Fruit fly (Drosophila melanogaster) whole organism, embryonic: ENCODE results near the gene Adat1.
A peak's percentile ranks its signal among the peaks of the same experiment; 100 is the strongest.

Experiments used
- Bteb2 ChIP-seq: fragments of 200-800 bp; sonication (Bioruptor generic); optimal IDR thresholded peaks from 2 replicates; lab custom pipeline; 2016; ENCODE audit warnings: missing biosample characterization, missing genetic modification characterization
- CG10209 ChIP-seq: fragments of 200-800 bp; sonication (Bioruptor generic); optimal IDR thresholded peaks from 3 replicates; lab custom pipeline; 2017; ENCODE audit warnings: missing biosample characterization, mild to moderate bottlenecking, missing genetic modification characterization, missing genetic modification reagents
- CG11696 ChIP-seq: fragments of 200-800 bp; sonication (Bioruptor generic); IDR thresholded peaks from 2 replicates; pipeline ENCODE4 v1.3.6; 2022; ENCODE audit warnings: missing biosample characterization, missing genetic modification characterization
- CG12155 ChIP-seq: fragments of 200-800 bp; sonication (Bioruptor generic); optimal IDR thresholded peaks from 3 replicates; lab custom pipeline; 2016; ENCODE audit warnings: missing biosample characterization, missing genetic modification characterization
- CG13123 ChIP-seq: fragments of 200-800 bp; sonication (Bioruptor generic); optimal IDR thresholded peaks from 2 replicates; lab custom pipeline; 2016; ENCODE audit warnings: missing biosample characterization, missing genetic modification characterization
- CG13894 ChIP-seq: fragments of 200-800 bp; sonication (Bioruptor generic); optimal IDR thresholded peaks from 3 replicates; lab custom pipeline; 2018; ENCODE audit warnings: missing biosample characterization, mild to moderate bottlenecking, missing genetic modification characterization, moderate library complexity
- CG15011 ChIP-seq: fragments of 200-800 bp; sonication (Bioruptor generic); optimal IDR thresholded peaks from 3 replicates; lab custom pipeline; 2018; ENCODE audit warnings: missing biosample characterization, mild to moderate bottlenecking, missing genetic modification characterization
- CG17359 ChIP-seq: fragments of 200-800 bp; sonication (Bioruptor generic); optimal IDR thresholded peaks from 3 replicates; lab custom pipeline; 2018; ENCODE audit warnings: missing biosample characterization, mild to moderate bottlenecking, missing genetic modification characterization, moderate library complexity
- CG2116 ChIP-seq: fragments of 200-800 bp; sonication (Bioruptor generic); optimal IDR thresholded peaks from 3 replicates; lab custom pipeline; 2018; ENCODE audit warnings: missing biosample characterization, mild to moderate bottlenecking, missing genetic modification characterization
- CG2678 ChIP-seq: fragments of 200-800 bp; sonication (Bioruptor generic); optimal IDR thresholded peaks from 3 replicates; lab custom pipeline; 2019; ENCODE audit warnings: missing biosample characterization, mild to moderate bottlenecking, missing genetic modification characterization, moderate library complexity
- CG30020 ChIP-seq: fragments of 200-800 bp; optimal IDR thresholded peaks from 2 replicates; lab custom pipeline; 2019; ENCODE audit warnings: missing biosample characterization, mild to moderate bottlenecking, missing genetic modification characterization, moderate library complexity
- CG3065 ChIP-seq: fragments of 200-800 bp; sonication (Bioruptor generic); optimal IDR thresholded peaks from 2 replicates; lab custom pipeline; 2016; ENCODE audit warnings: missing biosample characterization, missing genetic modification characterization
- CG4360 ChIP-seq: fragments of 200-800 bp; sonication (Bioruptor generic); IDR thresholded peaks from 2 replicates; pipeline ENCODE4 v1.3.6; 2022; ENCODE audit warnings: missing biosample characterization, missing genetic modification characterization
- CG4424 ChIP-seq: fragments of 200-800 bp; sonication (Bioruptor generic); optimal IDR thresholded peaks from 3 replicates; lab custom pipeline; 2016; ENCODE audit warnings: missing biosample characterization, missing genetic modification characterization
- CG5953 ChIP-seq: fragments of 200-800 bp; sonication (Bioruptor generic); IDR thresholded peaks from 2 replicates; pipeline ENCODE4 v1.3.6; 2022; ENCODE audit warnings: missing biosample characterization, missing genetic modification characterization
- CG7357 ChIP-seq: fragments of 200-800 bp; sonication (Bioruptor generic); IDR thresholded peaks from 3 replicates; pipeline ENCODE4 v1.3.6; 2022; ENCODE audit warnings: missing biosample characterization, missing genetic modification characterization
- CG7372 ChIP-seq: fragments of 200-800 bp; sonication (Bioruptor generic); IDR thresholded peaks from 2 replicates; pipeline ENCODE4 v1.3.6; 2022; ENCODE audit warnings: missing biosample characterization, missing genetic modification characterization
- CG7786 ChIP-seq: fragments of 200-800 bp; sonication (Bioruptor generic); optimal IDR thresholded peaks from 2 replicates; lab custom pipeline; 2016; ENCODE audit warnings: missing biosample characterization, missing genetic modification characterization
- CG8359 ChIP-seq: fragments of 200-800 bp; sonication (Bioruptor generic); optimal IDR thresholded peaks from 2 replicates; lab custom pipeline; 2017; ENCODE audit warnings: missing biosample characterization, mild to moderate bottlenecking, missing genetic modification characterization, borderline replicate concordance
- CG9727 ChIP-seq: fragments of 200-800 bp; sonication (Bioruptor generic); optimal IDR thresholded peaks from 3 replicates; lab custom pipeline; 2017; ENCODE audit warnings: missing biosample characterization, mild to moderate bottlenecking, missing genetic modification characterization
- CG9797 ChIP-seq: fragments of 200-800 bp; sonication (Bioruptor generic); optimal IDR thresholded peaks from 3 replicates; lab custom pipeline; 2018; ENCODE audit warnings: missing biosample characterization, mild to moderate bottlenecking, missing genetic modification characterization
- Drgx ChIP-seq: fragments of 200-800 bp; sonication (Bioruptor generic); IDR thresholded peaks from 2 replicates; pipeline ENCODE4 v1.3.6; 2022; ENCODE audit warnings: missing biosample characterization, missing genetic modification characterization
- E2f1 ChIP-seq: fragments of 200-800 bp; sonication (Bioruptor generic); IDR thresholded peaks from 2 replicates; pipeline ENCODE4 v1.3.6; 2022; ENCODE audit warnings: missing biosample characterization, missing genetic modification characterization
- Jarid2 ChIP-seq: fragments of 200-800 bp; sonication (Bioruptor generic); optimal IDR thresholded peaks from 3 replicates; lab custom pipeline; 2017; ENCODE audit warnings: mild to moderate bottlenecking, missing biosample characterization, missing genetic modification reagents, missing genetic modification characterization
- Mrtf ChIP-seq: fragments of 200-800 bp; sonication (Bioruptor generic); IDR thresholded peaks from 3 replicates; pipeline ENCODE4 v1.3.6; 2022; ENCODE audit warnings: missing biosample characterization, missing genetic modification characterization
- Myb ChIP-seq: fragments of 200-800 bp; sonication (Bioruptor generic); optimal IDR thresholded peaks from 2 replicates; lab custom pipeline; 2016; ENCODE audit warnings: missing biosample characterization, missing genetic modification characterization
- Nf-YC ChIP-seq: fragments of 200-800 bp; optimal IDR thresholded peaks from 3 replicates; lab custom pipeline; 2019; ENCODE audit warnings: missing biosample characterization, mild to moderate bottlenecking, missing genetic modification characterization, moderate library complexity
- Oli ChIP-seq: fragments of 200-800 bp; sonication (Bioruptor generic); optimal IDR thresholded peaks from 2 replicates; lab custom pipeline; 2018; ENCODE audit warnings: missing biosample characterization, mild to moderate bottlenecking, missing genetic modification characterization, moderate library complexity
- Scr ChIP-seq: fragments of 200-800 bp; sonication (Bioruptor generic); IDR thresholded peaks from 2 replicates; pipeline ENCODE4 v1.3.6; 2022; ENCODE audit warnings: missing biosample characterization, missing genetic modification characterization; ENCODE audit not compliant: partially characterized antibody
- Sox102F ChIP-seq: fragments of 200-800 bp; sonication (Bioruptor generic); optimal IDR thresholded peaks from 2 replicates; lab custom pipeline; 2018; ENCODE audit warnings: missing biosample characterization, mild to moderate bottlenecking, missing genetic modification characterization, moderate library complexity
- Ssrp ChIP-seq: fragments of 200-800 bp; sonication (Bioruptor generic); optimal IDR thresholded peaks from 2 replicates; lab custom pipeline; 2018; ENCODE audit warnings: missing biosample characterization, mild to moderate bottlenecking, missing genetic modification characterization, moderate library complexity
- TFAM ChIP-seq: fragments of 200-800 bp; sonication (Bioruptor generic); optimal IDR thresholded peaks from 2 replicates; lab custom pipeline; 2017; ENCODE audit warnings: missing biosample characterization, missing genetic modification characterization, inconsistent platforms
- Tbp ChIP-seq: fragments of >200 bp; optimal IDR thresholded peaks from 2 replicates; lab custom pipeline; 2018; ENCODE audit warnings: missing biosample characterization, missing genetic modification characterization
- Usf ChIP-seq: fragments of 200-800 bp; sonication (Bioruptor generic); optimal IDR thresholded peaks from 2 replicates; lab custom pipeline; 2017; ENCODE audit warnings: missing genotype, missing biosample characterization, missing genetic modification characterization
- bigmax ChIP-seq: fragments of 200-800 bp; sonication (Bioruptor generic); optimal IDR thresholded peaks from 2 replicates; lab custom pipeline; 2018; ENCODE audit warnings: missing biosample characterization, mild to moderate bottlenecking, missing genetic modification characterization
- cg ChIP-seq: fragments of 200-800 bp; sonication (Bioruptor generic); optimal IDR thresholded peaks from 3 replicates; lab custom pipeline; 2019; ENCODE audit warnings: missing biosample characterization, mild to moderate bottlenecking, missing genetic modification characterization, moderate library complexity
- chm ChIP-seq: fragments of 200-800 bp; sonication (Bioruptor generic); IDR thresholded peaks from 2 replicates; pipeline ENCODE4 v1.3.6; 2022; ENCODE audit warnings: missing biosample characterization, missing genetic modification characterization
- chn ChIP-seq: fragments of 200-800 bp; sonication (Bioruptor generic); optimal IDR thresholded peaks from 2 replicates; lab custom pipeline; 2016; ENCODE audit warnings: missing biosample characterization, missing genetic modification characterization
- cwo ChIP-seq: fragments of 200-800 bp; sonication (Bioruptor generic); optimal IDR thresholded peaks from 3 replicates; lab custom pipeline; 2017; ENCODE audit warnings: missing biosample characterization, missing genetic modification characterization, mild to moderate bottlenecking, moderate library complexity, missing genetic modification reagents
- da ChIP-seq: fragments of 200-800 bp; sonication (Bioruptor generic); optimal IDR thresholded peaks from 2 replicates; lab custom pipeline; 2016; ENCODE audit warnings: missing biosample characterization, missing genetic modification characterization
- gfzf ChIP-seq: fragments of 200-800 bp; sonication (Bioruptor generic); optimal IDR thresholded peaks from 2 replicates; lab custom pipeline; 2016; ENCODE audit warnings: missing biosample characterization, mild to moderate bottlenecking, missing genetic modification characterization, moderate library complexity
- kni ChIP-seq: fragments of 200-800 bp; sonication (Bioruptor generic); optimal IDR thresholded peaks from 3 replicates; lab custom pipeline; 2017; ENCODE audit warnings: mild to moderate bottlenecking, missing biosample characterization, missing genetic modification reagents, missing genetic modification characterization
- nom ChIP-seq: fragments of 200-800 bp; sonication (Bioruptor generic); optimal IDR thresholded peaks from 2 replicates; lab custom pipeline; 2017; ENCODE audit warnings: missing biosample characterization, missing genetic modification characterization, mild to moderate bottlenecking, moderate library complexity, missing genetic modification reagents
- sc ChIP-seq, 3 experiments: fragments of >200 bp in 2 of 3; fragments of 200-800 bp in 1 of 3; sonication (Bioruptor generic) in 1 of 3; optimal IDR thresholded peaks; 2 replicates in 2 of 3; 3 replicates in 1 of 3; lab custom pipeline; 2017; ENCODE audit warnings: mild to moderate bottlenecking in 1 of 3, missing biosample characterization in 1 of 3, missing genetic modification characterization in 1 of 3, missing genetic modification reagents in 1 of 3
- schlank ChIP-seq: fragments of 200-800 bp; sonication (Bioruptor generic); optimal IDR thresholded peaks from 2 replicates; lab custom pipeline; 2018; ENCODE audit warnings: missing biosample characterization, mild to moderate bottlenecking, missing genetic modification characterization
- slp2 ChIP-seq: fragments of 200-800 bp; sonication (Bioruptor generic); optimal IDR thresholded peaks from 2 replicates; lab custom pipeline; 2016; ENCODE audit warnings: missing biosample characterization, missing genetic modification characterization
- sna ChIP-seq: fragments of 200-800 bp; sonication (Bioruptor generic); IDR thresholded peaks from 2 replicates; pipeline ENCODE4 v1.3.6; 2022; ENCODE audit warnings: missing biosample characterization, missing genetic modification characterization; ENCODE audit not compliant: partially characterized antibody
- zfh2 ChIP-seq: fragments of 200-800 bp; sonication (Bioruptor generic); optimal IDR thresholded peaks from 2 replicates; lab custom pipeline; 2016; ENCODE audit warnings: missing biosample characterization, missing genetic modification characterization

Adat1 gene

DNA sequence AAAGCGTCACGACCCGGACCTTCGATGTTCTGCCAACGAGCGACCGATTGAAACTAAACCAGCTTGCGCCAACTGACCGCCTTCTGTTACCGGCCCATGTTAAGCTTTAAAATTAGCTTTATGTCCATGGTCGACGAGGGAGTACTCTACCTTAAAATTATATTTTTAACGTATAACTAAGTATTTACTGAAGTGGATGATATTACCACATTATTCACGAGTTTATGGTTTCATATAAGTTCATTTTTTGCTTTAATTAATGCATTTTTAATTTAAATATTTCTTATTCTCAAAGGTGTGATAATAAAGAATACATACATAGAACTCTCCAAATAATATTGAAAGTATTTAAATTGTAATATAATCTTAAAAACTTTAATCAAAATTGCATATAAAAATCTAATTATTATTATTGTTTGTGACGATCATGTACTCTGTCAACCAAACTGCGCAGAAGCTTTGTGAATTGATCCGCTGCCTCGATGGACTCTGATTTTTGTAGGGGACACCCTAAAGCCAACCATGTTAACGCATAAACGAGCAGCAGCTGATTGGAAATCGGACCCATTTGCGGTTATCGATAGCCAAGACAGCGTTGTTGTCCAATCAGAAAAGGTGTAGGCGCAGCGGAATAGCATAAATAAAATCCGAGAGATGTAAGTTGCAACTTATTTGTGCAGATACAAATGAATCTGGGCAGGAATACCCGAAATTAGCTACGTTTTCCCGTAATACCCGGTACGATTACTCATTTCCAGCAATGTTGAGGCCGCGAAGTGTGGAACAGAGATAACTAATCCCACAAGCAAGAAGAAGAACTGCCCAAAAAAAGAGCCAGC, 30.9 kb downstream of the Adat1 start, which contains the start of the genes CG9008 and p38b (continued):
- TF ChIP-seq CG9727 (GFP tag; lab: Kevin White, UChicago) (peak; percentile 89), CG8359 (GFP tag; lab: Kevin White, UChicago) (peak; percentile 42), CG17359 (tag; lab: Kevin White, UChicago) (peak; percentile 69), bigmax (GFP tag; lab: Kevin White, UChicago) (no peak), Usf (peak; percentile 71), CG12155 (peak; percentile 73), CG3065 (GFP tag; lab: Kevin White, UChicago) (peak; percentile 27), E2f1 (peak; percentile 60), CG4360 (GFP tag; lab: Robert Waterston, UW) (no peak), CG13123 (GFP tag; lab: Kevin White, UChicago) (peak; percentile 2), CG30020 (tag; lab: Kevin White, UChicago) (peak; percentile 65), Sox102F (peak; percentile 80), zfh2 (GFP tag; lab: Kevin White, UChicago) (peak; percentile 41), CG9797 (peak; percentile 8), sna (GFP tag; lab: Robert Waterston, UW) (no peak), CG7372 (GFP tag; lab: Robert Waterston, UW) (no peak; the same call in 1 of the 2 replicates), Oli (tag; lab: Kevin White, UChicago) (peak; percentile 87), Tbp (no peak), CG7786 (GFP tag; lab: Kevin White, UChicago) (no peak), CG7357 (GFP tag; lab: Robert Waterston, UW) (peak; percentile 39; the same call in 1 of the 3 replicates), da (no peak), CG13894 (tag; lab: Kevin White, UChicago) (peak; percentile 48), CG10209 (peak; percentile 88), nom (GFP tag; lab: Kevin White, UChicago) (peak; percentile 59), CG4424 (GFP tag; lab: Kevin White, UChicago) (peak; percentile 75), Ssrp (peak; percentile 87), chn (GFP tag; lab: Kevin White, UChicago) (peak; percentile 21), Bteb2 (no peak), Nf-YC (peak; percentile 90), Drgx (GFP tag; lab: Robert Waterston, UW) (no peak), Jarid2 (no peak), CG11696 (no peak), gfzf (GFP tag; lab: Kevin White, UChicago) (peak; percentile 58), CG2116 (GFP tag; lab: Kevin White, UChicago) (peak; percentile 74), sc (optimal IDR thresholded peaks at IDR 0.05; lab: Kevin White, UChicago) (no peak), sc (GFP tag; optimal IDR thresholded peaks at IDR 0.05; lab: Kevin White, UChicago) (peak; percentile 65), Myb (no peak), cg (GFP tag; lab: Kevin White, UChicago) (no peak), cwo (peak; percentile 80), CG15011 (GFP tag; lab: Kevin White, UChicago) (no peak), chm (GFP tag; lab: Robert Waterston, UW) (no peak), schlank (tag; lab: Kevin White, UChicago) (no peak), kni (GFP tag; lab: Kevin White, UChicago) (no peak), slp2 (GFP tag; lab: Kevin White, UChicago) (no peak), CG2678 (tag; lab: Kevin White, UChicago) (peak; percentile 95), TFAM (GFP tag; lab: Kevin White, UChicago) (no peak), CG5953 (peak; percentile 36; the same call in 1 of the 2 replicates), Scr (peak; percentile 45; the same call in 1 of the 2 replicates), Mrtf (GFP tag; lab: Robert Waterston, UW) (peak; percentile 53; the same call in 1 of the 3 replicates)
